Fruit fly (Drosophila melanogaster) whole organism, embryonic: ENCODE results near the gene CG3457.
A peak's percentile ranks its signal among the peaks of the same experiment; 100 is the strongest.

Experiments
- Bgb ChIP-seq: fragments of 200-800 bp; sonication (Bioruptor generic); IDR thresholded peaks from 2 replicates; pipeline ENCODE4 v1.3.6; 2022; ENCODE audit warnings: missing biosample characterization, missing genetic modification characterization; ENCODE audit not compliant: partially characterized antibody
- CG11456 ChIP-seq: fragments of 200-800 bp; sonication (Bioruptor generic); IDR thresholded peaks from 3 replicates; pipeline ENCODE4 v1.3.6; 2022; ENCODE audit warnings: missing biosample characterization, missing genetic modification characterization
- CG11560 ChIP-seq: fragments of 200-800 bp; sonication (Bioruptor generic); IDR thresholded peaks from 3 replicates; pipeline ENCODE4 v1.3.6; 2022; ENCODE audit warnings: missing biosample characterization, missing genetic modification characterization
- CG12155 ChIP-seq: fragments of 200-800 bp; sonication (Bioruptor generic); optimal IDR thresholded peaks from 3 replicates; lab custom pipeline; 2016; ENCODE audit warnings: missing biosample characterization, missing genetic modification characterization
- CG17359 ChIP-seq: fragments of 200-800 bp; sonication (Bioruptor generic); optimal IDR thresholded peaks from 3 replicates; lab custom pipeline; 2018; ENCODE audit warnings: missing biosample characterization, mild to moderate bottlenecking, missing genetic modification characterization, moderate library complexity
- CG17802 ChIP-seq: fragments of 200-800 bp; sonication (Bioruptor generic); optimal IDR thresholded peaks from 2 replicates; lab custom pipeline; 2018; ENCODE audit warnings: missing biosample characterization, mild to moderate bottlenecking, missing genetic modification characterization, moderate library complexity
- CG34224 ChIP-seq: fragments of 200-800 bp; sonication (Bioruptor generic); IDR thresholded peaks from 3 replicates; pipeline ENCODE4 v1.3.6; 2022; ENCODE audit warnings: missing biosample characterization, missing genetic modification characterization; ENCODE audit not compliant: partially characterized antibody
- CG4617 ChIP-seq: fragments of 200-800 bp; sonication (Bioruptor generic); optimal IDR thresholded peaks from 3 replicates; lab custom pipeline; 2016; ENCODE audit warnings: missing biosample characterization, missing genetic modification characterization, borderline replicate concordance
- CG5245 ChIP-seq: fragments of 200-800 bp; sonication (Bioruptor generic); optimal IDR thresholded peaks from 3 replicates; lab custom pipeline; 2016; ENCODE audit warnings: missing biosample characterization, missing genetic modification characterization
- CG6272 ChIP-seq: fragments of 200-800 bp; sonication (Bioruptor generic); IDR thresholded peaks from 2 replicates; pipeline ENCODE4 v1.3.6; 2022; ENCODE audit warnings: missing biosample characterization, missing genetic modification characterization
- CG7372 ChIP-seq: fragments of 200-800 bp; sonication (Bioruptor generic); IDR thresholded peaks from 2 replicates; pipeline ENCODE4 v1.3.6; 2022; ENCODE audit warnings: missing biosample characterization, missing genetic modification characterization
- CG7963 ChIP-seq: fragments of 200-800 bp; sonication (Bioruptor generic); IDR thresholded peaks from 3 replicates; pipeline ENCODE4 v1.3.6; 2022; ENCODE audit warnings: missing biosample characterization, missing genetic modification characterization; ENCODE audit not compliant: partially characterized antibody
- CG7987 ChIP-seq: fragments of 200-800 bp; sonication (Bioruptor generic); optimal IDR thresholded peaks from 2 replicates; lab custom pipeline; 2018; ENCODE audit warnings: missing biosample characterization, mild to moderate bottlenecking, missing genetic modification characterization, moderate library complexity
- CG8089 ChIP-seq: fragments of 200-800 bp; sonication (Bioruptor generic); optimal IDR thresholded peaks from 3 replicates; lab custom pipeline; 2016; ENCODE audit warnings: missing biosample characterization, missing genetic modification characterization
- CG8359 ChIP-seq: fragments of 200-800 bp; sonication (Bioruptor generic); optimal IDR thresholded peaks from 2 replicates; lab custom pipeline; 2017; ENCODE audit warnings: missing biosample characterization, mild to moderate bottlenecking, missing genetic modification characterization, borderline replicate concordance
- CG8924 ChIP-seq: fragments of 200-800 bp; optimal IDR thresholded peaks from 3 replicates; lab custom pipeline; 2019; ENCODE audit warnings: missing biosample characterization, mild to moderate bottlenecking, missing genetic modification characterization, moderate library complexity
- Deaf1 ChIP-seq: fragments of 200-800 bp; optimal IDR thresholded peaks from 3 replicates; lab custom pipeline; 2019; ENCODE audit warnings: missing biosample characterization, mild to moderate bottlenecking, missing genetic modification characterization, moderate library complexity
- Ets65A ChIP-seq: fragments of 200-800 bp; sonication (Bioruptor generic); peaks from one replicate; lab custom pipeline; 2016; ENCODE audit warnings: missing biosample characterization, missing genetic modification characterization
- HLH4C ChIP-seq: fragments of 200-800 bp; sonication (Bioruptor generic); IDR thresholded peaks from 3 replicates; pipeline ENCODE4 v1.3.6; 2022; ENCODE audit warnings: missing biosample characterization, missing genetic modification characterization; ENCODE audit not compliant: partially characterized antibody
- Hr51 ChIP-seq, 2 experiments: fragments of 200-800 bp; sonication (Bioruptor generic); optimal IDR thresholded peaks; 2 replicates in 1 of 2; 3 replicates in 1 of 2; lab custom pipeline; 2016 to 2018; ENCODE audit warnings: missing biosample characterization in 2 of 2, missing genetic modification characterization in 2 of 2, mild to moderate bottlenecking in 1 of 2, moderate library complexity in 1 of 2
- Mad ChIP-seq: fragments of 200-800 bp; sonication (Bioruptor generic); optimal IDR thresholded peaks from 2 replicates; lab custom pipeline; 2016; ENCODE audit warnings: missing biosample characterization, missing genetic modification characterization
- Max ChIP-seq: fragments of 200-800 bp; sonication (Bioruptor generic); optimal IDR thresholded peaks from 2 replicates; lab custom pipeline; 2016; ENCODE audit warnings: missing biosample characterization, mild to moderate bottlenecking, missing genetic modification characterization
- Side ChIP-seq: fragments of 200-800 bp; sonication (Bioruptor generic); optimal IDR thresholded peaks from 2 replicates; lab custom pipeline; 2016; ENCODE audit warnings: missing biosample characterization, missing genetic modification characterization
- Ssrp ChIP-seq: fragments of 200-800 bp; sonication (Bioruptor generic); optimal IDR thresholded peaks from 2 replicates; lab custom pipeline; 2018; ENCODE audit warnings: missing biosample characterization, mild to moderate bottlenecking, missing genetic modification characterization, moderate library complexity
- ash1 ChIP-seq: fragments of 200-800 bp; sonication (Bioruptor generic); optimal IDR thresholded peaks from 2 replicates; lab custom pipeline; 2018; ENCODE audit warnings: missing biosample characterization, mild to moderate bottlenecking, missing genetic modification characterization
- cato ChIP-seq: fragments of 200-800 bp; sonication (Bioruptor generic); optimal IDR thresholded peaks from 2 replicates; lab custom pipeline; 2016; ENCODE audit warnings: missing biosample characterization, missing genetic modification characterization, borderline replicate concordance
- dimm ChIP-seq: fragments of 200-800 bp; sonication (Bioruptor generic); IDR thresholded peaks from 2 replicates; pipeline ENCODE4 v1.3.6; 2022; ENCODE audit warnings: missing biosample characterization, missing genetic modification characterization
- dmrt11E ChIP-seq: fragments of 200-800 bp; sonication (Bioruptor generic); optimal IDR thresholded peaks from 3 replicates; lab custom pipeline; 2018; ENCODE audit warnings: missing biosample characterization, mild to moderate bottlenecking, missing genetic modification characterization, moderate library complexity
- dpn ChIP-seq, 2 experiments: fragments of 200-800 bp; sonication (Bioruptor generic); optimal IDR thresholded peaks; 3 replicates each; lab custom pipeline; 2016; ENCODE audit warnings: missing biosample characterization in 2 of 2, missing genetic modification characterization in 2 of 2
- gcm ChIP-seq: fragments of 200-800 bp; sonication (Bioruptor generic); optimal IDR thresholded peaks from 2 replicates; lab custom pipeline; 2019; ENCODE audit warnings: missing biosample characterization, mild to moderate bottlenecking, missing genetic modification characterization, moderate library complexity
- gem ChIP-seq: fragments of 200-800 bp; sonication (Bioruptor generic); optimal IDR thresholded peaks from 2 replicates; lab custom pipeline; 2019; ENCODE audit warnings: missing biosample characterization, mild to moderate bottlenecking, missing genetic modification characterization, moderate library complexity
- her ChIP-seq: fragments of 200-800 bp; sonication (Bioruptor generic); optimal IDR thresholded peaks from 2 replicates; lab custom pipeline; 2016; ENCODE audit warnings: missing biosample characterization, missing genetic modification characterization
- ind ChIP-seq: fragments of 200-800 bp; sonication (Bioruptor generic); optimal IDR thresholded peaks from 3 replicates; lab custom pipeline; 2016; ENCODE audit warnings: missing biosample characterization, missing genetic modification characterization
- insv ChIP-seq, 2 experiments: fragments of 200-800 bp; sonication (Bioruptor generic); optimal IDR thresholded peaks; 3 replicates each; lab custom pipeline; 2016 to 2018; ENCODE audit warnings: missing biosample characterization in 2 of 2, missing genetic modification characterization in 2 of 2
- jigr1 ChIP-seq: fragments of 200-800 bp; sonication (Bioruptor generic); IDR thresholded peaks from 3 replicates; pipeline ENCODE4 v1.3.6; 2022; ENCODE audit warnings: missing biosample characterization, missing genetic modification characterization
- jumu ChIP-seq: fragments of 200-800 bp; sonication (Bioruptor generic); optimal IDR thresholded peaks from 3 replicates; lab custom pipeline; 2016; ENCODE audit warnings: missing biosample characterization, missing genetic modification characterization
- kah ChIP-seq: fragments of 200-800 bp; sonication (Bioruptor generic); optimal IDR thresholded peaks from 2 replicates; lab custom pipeline; 2018; ENCODE audit warnings: missing biosample characterization, mild to moderate bottlenecking, missing genetic modification characterization
- lab ChIP-seq: fragments of 200-800 bp; sonication (Bioruptor generic); optimal IDR thresholded peaks from 3 replicates; lab custom pipeline; 2017; ENCODE audit warnings: missing biosample characterization, missing genetic modification characterization, mild to moderate bottlenecking, moderate library complexity, missing genetic modification reagents
- lilli ChIP-seq: fragments of 200-800 bp; sonication (Bioruptor generic); optimal IDR thresholded peaks from 3 replicates; lab custom pipeline; 2016; ENCODE audit warnings: missing biosample characterization, missing genetic modification characterization
- luna ChIP-seq: fragments of 200-800 bp; sonication (Bioruptor generic); optimal IDR thresholded peaks from 2 replicates; lab custom pipeline; 2016; ENCODE audit warnings: missing biosample characterization, missing genetic modification characterization
- pb ChIP-seq: fragments of 200-800 bp; sonication (Bioruptor generic); optimal IDR thresholded peaks from 3 replicates; lab custom pipeline; 2016; ENCODE audit warnings: missing biosample characterization, missing genetic modification characterization
- pfk ChIP-seq: fragments of 200-800 bp; sonication (Bioruptor generic); optimal IDR thresholded peaks from 2 replicates; lab custom pipeline; 2018; ENCODE audit warnings: missing biosample characterization, mild to moderate bottlenecking, missing genetic modification characterization, moderate library complexity
- pnt ChIP-seq: fragments of 200-800 bp; sonication (Bioruptor generic); optimal IDR thresholded peaks from 3 replicates; lab custom pipeline; 2016; ENCODE audit warnings: missing biosample characterization, missing genetic modification characterization
- pzg ChIP-seq: fragments of 200-800 bp; sonication (Bioruptor generic); optimal IDR thresholded peaks from 3 replicates; lab custom pipeline; 2018; ENCODE audit warnings: missing biosample characterization, mild to moderate bottlenecking, missing genetic modification characterization, moderate library complexity
- ranshi ChIP-seq: fragments of 200-800 bp; sonication (Bioruptor generic); IDR thresholded peaks from 2 replicates; pipeline ENCODE4 v1.3.6; 2022; ENCODE audit warnings: missing biosample characterization, missing genetic modification characterization
- repo ChIP-seq: fragments of 200-800 bp; sonication (Bioruptor generic); optimal IDR thresholded peaks from 2 replicates; lab custom pipeline; 2016; ENCODE audit warnings: missing biosample characterization, missing genetic modification characterization
- sens ChIP-seq: fragments of 200-800 bp; sonication (Bioruptor generic); peaks from one replicate; lab custom pipeline; 2016; ENCODE audit warnings: missing biosample characterization, missing genetic modification characterization
- wdn ChIP-seq: fragments of 200-800 bp; sonication (Bioruptor generic); IDR thresholded peaks from 2 replicates; pipeline ENCODE4 v1.3.6; 2022; ENCODE audit warnings: missing biosample characterization, missing genetic modification characterization

Gene CG3457

dm6 chrX:2145690-2146470, 41.7 kb upstream of the CG3457 start (continued):
- TF ChIP-seq Hr51 (GFP tag; optimal IDR thresholded peaks at IDR 0.05; lab: Kevin White, UChicago), result peak in 1 of 2 experiments; percentile 28
- no peak for TF ChIP-seq CG7987 (GFP tag; lab: Kevin White, UChicago)
- TF ChIP-seq Max (GFP tag; lab: Kevin White, UChicago), result peak; percentile 31
- TF ChIP-seq CG17359 (tag; lab: Kevin White, UChicago), result peak; percentile 8
- peak; percentile 25 for TF ChIP-seq CG12155
- TF ChIP-seq dmrt11E, result peak; percentile 31
- no peak for TF ChIP-seq CG17802 (tag; lab: Kevin White, UChicago)
- TF ChIP-seq kah (GFP tag; lab: Kevin White, UChicago), result no peak
- TF ChIP-seq ind (GFP tag; lab: Kevin White, UChicago), result peak; percentile 55
- 0 out of 3 replicates have a peak, but pooled peaks have one; percentile 16 for TF ChIP-seq CG11456
- TF ChIP-seq dpn (GFP tag; optimal IDR thresholded peaks at IDR 0.05; lab: Kevin White, UChicago), result peak; percentile 15 to 66
- 0 out of 2 replicates have a peak, but pooled peaks have one; percentile 20 for TF ChIP-seq dimm (GFP tag; lab: Robert Waterston, UW)
- no peak for TF ChIP-seq pfk (GFP tag; lab: Kevin White, UChicago)
- peak; percentile 37 for TF ChIP-seq lilli (GFP tag; lab: Kevin White, UChicago)
- TF ChIP-seq CG8924 (tag; lab: Kevin White, UChicago), result peak; percentile 40
- no peak for TF ChIP-seq ranshi (GFP tag; lab: Robert Waterston, UW)
- no peak for TF ChIP-seq CG11560 (tag; lab: Robert Waterston, UW)
- peak; percentile 13 for TF ChIP-seq jumu
- peak; percentile 65 for TF ChIP-seq Bgb (GFP tag; lab: Robert Waterston, UW)
- TF ChIP-seq CG8089, result no peak
- TF ChIP-seq CG5245 (GFP tag; lab: Kevin White, UChicago), result peak; percentile 3
- peak; percentile 12 for TF ChIP-seq pzg (GFP tag; lab: Kevin White, UChicago)
- TF ChIP-seq wdn, result 0 out of 2 replicates have a peak, but pooled peaks have one; percentile 20
- no peak for TF ChIP-seq jigr1 (GFP tag; lab: Robert Waterston, UW)
- TF ChIP-seq HLH4C (GFP tag; lab: Robert Waterston, UW), result peak; percentile 69
- TF ChIP-seq CG34224 (GFP tag; lab: Robert Waterston, UW), result peak; percentile 71; the same call in 2 of the 3 replicates
- TF ChIP-seq Ets65A (GFP tag; lab: Kevin White, UChicago), result peak; percentile 89
- TF ChIP-seq pnt (GFP tag; lab: Kevin White, UChicago), result peak; percentile 1
- TF ChIP-seq ash1 (GFP tag; lab: Kevin White, UChicago), result no peak
- 0 out of 3 replicates have a peak, but pooled peaks have one; percentile 45 for TF ChIP-seq CG7963 (GFP tag; lab: Robert Waterston, UW)
- no peak for TF ChIP-seq Deaf1 (tag; lab: Kevin White, UChicago)
- no peak for TF ChIP-seq Mad (GFP tag; lab: Kevin White, UChicago)
- peak; percentile 0 for TF ChIP-seq her (GFP tag; lab: Kevin White, UChicago)
- TF ChIP-seq insv (GFP tag; optimal IDR thresholded peaks at IDR 0.05; lab: Kevin White, UChicago), result peak in 1 of 2 experiments; percentile 23
- peak; percentile 40; the same call in 1 of the 2 replicates for TF ChIP-seq CG7372 (GFP tag; lab: Robert Waterston, UW)
- no peak for TF ChIP-seq CG4617 (GFP tag; lab: Kevin White, UChicago)
- TF ChIP-seq repo (GFP tag; lab: Kevin White, UChicago), result peak; percentile 5
- TF ChIP-seq cato (GFP tag; lab: Kevin White, UChicago), result no peak
- peak; percentile 27 for TF ChIP-seq luna (GFP tag; lab: Kevin White, UChicago)
- TF ChIP-seq lab, result peak; percentile 41
- peak; percentile 53 for TF ChIP-seq gem (tag; lab: Kevin White, UChicago)
- TF ChIP-seq pb (GFP tag; lab: Kevin White, UChicago), result peak; percentile 19
- no peak for TF ChIP-seq gcm
- TF ChIP-seq CG8359 (GFP tag; lab: Kevin White, UChicago), result no peak
- peak; percentile 81 for TF ChIP-seq sens (GFP tag; lab: Kevin White, UChicago)
- peak; percentile 16 for TF ChIP-seq Ssrp (tag; lab: Kevin White, UChicago)
- peak; percentile 9 for TF ChIP-seq Side (GFP tag; lab: Kevin White, UChicago)
- TF ChIP-seq CG6272 (GFP tag; lab: Robert Waterston, UW), result peak; percentile 59; the same call in 1 of the 2 replicates
